Fruit fly (Drosophila melanogaster) whole organism, adult: ENCODE measurements around the gene ATPsyndelta.

Experiments used
- CG11617 ChIP-seq: fragments of 200-800 bp; sonication (Bioruptor generic); optimal IDR thresholded peaks from 2 replicates; lab custom pipeline; 2017; ENCODE audit warnings: mild to moderate bottlenecking, missing biosample characterization, missing genetic modification reagents, missing genetic modification characterization
- CG12768 ChIP-seq: fragments of 200-800 bp; sonication (Bioruptor generic); optimal IDR thresholded peaks from 2 replicates; lab custom pipeline; 2017; ENCODE audit warnings: missing biosample characterization, missing genetic modification characterization, mild to moderate bottlenecking, moderate library complexity, missing genetic modification reagents
- CG14711 ChIP-seq: fragments of 200-800 bp; sonication (Bioruptor generic); optimal IDR thresholded peaks from 2 replicates; lab custom pipeline; 2018; ENCODE audit warnings: missing biosample characterization, mild to moderate bottlenecking, missing genetic modification characterization, moderate library complexity
- CG1620 ChIP-seq: fragments of 200-800 bp; sonication (Bioruptor generic); optimal IDR thresholded peaks from 2 replicates; lab custom pipeline; 2016; ENCODE audit warnings: missing biosample characterization, missing genetic modification characterization
- CG33017 ChIP-seq: fragments of 200-800 bp; sonication (Bioruptor generic); optimal IDR thresholded peaks from 2 replicates; lab custom pipeline; 2018; ENCODE audit warnings: missing biosample characterization, mild to moderate bottlenecking, missing genetic modification characterization, moderate library complexity
- CG5204 ChIP-seq: fragments of 200-800 bp; sonication (Bioruptor generic); optimal IDR thresholded peaks from 2 replicates; lab custom pipeline; 2016; ENCODE audit warnings: missing biosample characterization, missing genetic modification characterization
- CG7045 ChIP-seq: fragments of 200-800 bp; sonication (Bioruptor generic); optimal IDR thresholded peaks from 2 replicates; lab custom pipeline; 2017; ENCODE audit warnings: missing biosample characterization, mild to moderate bottlenecking, missing genetic modification characterization
- CG7101 ChIP-seq: fragments of 200-800 bp; sonication (Bioruptor generic); optimal IDR thresholded peaks from 2 replicates; lab custom pipeline; 2018; ENCODE audit warnings: missing biosample characterization, mild to moderate bottlenecking, missing genetic modification characterization, moderate library complexity
- Clk ChIP-seq: fragments of 200-800 bp; sonication (Bioruptor generic); optimal IDR thresholded peaks from 2 replicates; lab custom pipeline; 2017; ENCODE audit warnings: missing biosample characterization, missing genetic modification characterization
- Crg-1 ChIP-seq: fragments of 200-800 bp; sonication (Bioruptor generic); optimal IDR thresholded peaks from 2 replicates; lab custom pipeline; 2016; ENCODE audit warnings: missing biosample characterization, missing genetic modification characterization
- Hr96 ChIP-seq: fragments of 200-800 bp; sonication (Bioruptor generic); optimal IDR thresholded peaks from 2 replicates; lab custom pipeline; 2016; ENCODE audit warnings: missing biosample characterization, missing genetic modification characterization
- Mnt ChIP-seq: fragments of 200-800 bp; sonication (Bioruptor generic); optimal IDR thresholded peaks from 2 replicates; lab custom pipeline; 2016; ENCODE audit warnings: missing biosample characterization, mild to moderate bottlenecking, missing genetic modification characterization
- bab1 ChIP-seq: fragments of 200-800 bp; sonication (Bioruptor generic); optimal IDR thresholded peaks from 3 replicates; lab custom pipeline; 2019; ENCODE audit warnings: missing biosample characterization, mild to moderate bottlenecking, missing genetic modification characterization, moderate library complexity
- cic ChIP-seq: fragments of 200-800 bp; sonication (Bioruptor generic); optimal IDR thresholded peaks from 2 replicates; lab custom pipeline; 2017; ENCODE audit warnings: missing biosample characterization, mild to moderate bottlenecking, missing genetic modification characterization, moderate library complexity
- cnc ChIP-seq, 2 experiments: fragments of >200 bp; optimal IDR thresholded peaks; 2 replicates each; lab custom pipeline; 2017
- kay ChIP-seq: fragments of 200-800 bp; sonication (Bioruptor generic); peaks from one replicate; lab custom pipeline; 2016; ENCODE audit warnings: missing biosample characterization, missing genetic modification characterization, borderline replicate concordance
- ovo ChIP-seq: fragments of 200-800 bp; sonication (Bioruptor generic); optimal IDR thresholded peaks from 2 replicates; lab custom pipeline; 2016; ENCODE audit warnings: missing biosample characterization, missing genetic modification characterization
- pad ChIP-seq: fragments of 200-800 bp; sonication (Bioruptor generic); optimal IDR thresholded peaks from 3 replicates; lab custom pipeline; 2017; ENCODE audit warnings: missing biosample characterization, missing genetic modification characterization, mild to moderate bottlenecking, moderate library complexity, missing genetic modification reagents
- tj ChIP-seq: fragments of 200-800 bp; sonication (Bioruptor generic); optimal IDR thresholded peaks from 3 replicates; lab custom pipeline; 2017; ENCODE audit warnings: missing biosample characterization, mild to moderate bottlenecking, missing genetic modification characterization, moderate library complexity
- toe ChIP-seq: fragments of 200-800 bp; sonication (Bioruptor generic); optimal IDR thresholded peaks from 2 replicates; lab custom pipeline; 2016; ENCODE audit warnings: missing biosample characterization, missing genetic modification characterization

The ATPsyndelta gene

dm6 chrX:10263957-10264248 is 51.1 kb downstream of the ATPsyndelta start:
- TF ChIP-seq cic (GFP tag; lab: Kevin White, UChicago), result no peak
- no peak for TF ChIP-seq kay (GFP tag; lab: Kevin White, UChicago)
- no peak for TF ChIP-seq Hr96 (GFP tag; lab: Kevin White, UChicago)
- no peak for TF ChIP-seq Clk (GFP tag; lab: Kevin White, UChicago)
- TF ChIP-seq CG1620 (GFP tag; lab: Kevin White, UChicago), result no peak
- no peak for TF ChIP-seq pad (GFP tag; lab: Kevin White, UChicago)
- TF ChIP-seq CG14711 (tag; lab: Kevin White, UChicago), result no peak
- no peak for TF ChIP-seq CG12768 (GFP tag; lab: Kevin White, UChicago)
- no peak for TF ChIP-seq CG33017 (tag; lab: Kevin White, UChicago)

- TF ChIP-seq ovo, result no peak
- TF ChIP-seq Hr96 (GFP tag; lab: Kevin White, UChicago), result peak; percentile 77
- peak; percentile 61 for TF ChIP-seq Mnt
- TF ChIP-seq CG7101 (tag; lab: Kevin White, UChicago), result peak; percentile 77
- peak; percentile 66 for TF ChIP-seq CG7045
- TF ChIP-seq CG14711 (tag; lab: Kevin White, UChicago), result peak; percentile 59
- TF ChIP-seq CG12768 (GFP tag; lab: Kevin White, UChicago), result peak; percentile 70
- peak; percentile 54 for TF ChIP-seq cic (GFP tag; lab: Kevin White, UChicago)
- peak; percentile 64 for TF ChIP-seq bab1 (GFP tag; lab: Kevin White, UChicago)
- peak; percentile 72 for TF ChIP-seq CG5204 (GFP tag; lab: Kevin White, UChicago)
- no peak for TF ChIP-seq cnc (optimal IDR thresholded peaks at IDR 0.05; lab: Kevin White, UChicago)
- peak; percentile 73 for TF ChIP-seq kay (GFP tag; lab: Kevin White, UChicago)
- TF ChIP-seq CG11617 (GFP tag; lab: Kevin White, UChicago), result peak; percentile 92
- peak; percentile 27 for TF ChIP-seq toe (GFP tag; lab: Kevin White, UChicago)
- TF ChIP-seq pad (GFP tag; lab: Kevin White, UChicago), result peak; percentile 75
- TF ChIP-seq CG1620 (GFP tag; lab: Kevin White, UChicago), result peak; percentile 47
- peak; percentile 73 for TF ChIP-seq tj (GFP tag; lab: Kevin White, UChicago)
- peak; percentile 64 for TF ChIP-seq Clk (GFP tag; lab: Kevin White, UChicago)
- peak; percentile 42 for TF ChIP-seq CG33017 (tag; lab: Kevin White, UChicago)
- TF ChIP-seq Crg-1, result peak; percentile 18
Observed at dm6 chrX:10265213-10266017, 52.6 kb downstream of the ATPsyndelta start, which contains the start of gene CG12643. Gene CG12643, minus strand, starts transcription at chrX:10265263.

DNA sequence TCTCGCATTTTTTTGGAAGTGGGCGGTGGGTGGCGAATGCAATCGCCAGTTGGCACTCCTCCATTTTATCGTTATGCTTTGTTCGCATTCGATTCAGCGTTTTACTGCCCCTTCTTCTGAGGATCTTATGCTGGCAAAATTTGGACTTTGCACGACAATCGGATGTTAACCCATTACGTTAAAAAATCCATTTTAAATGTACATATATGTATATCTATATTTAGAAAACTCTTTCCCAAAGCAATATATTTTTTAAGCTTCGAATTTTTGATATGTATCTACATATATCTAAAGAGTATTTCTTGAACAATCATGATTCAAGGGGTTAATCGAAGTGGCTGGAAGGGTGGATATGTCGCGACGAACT is 53.2 kb downstream of the ATPsyndelta start:
- TF ChIP-seq Mnt (no peak), bab1 (GFP tag; lab: Kevin White, UChicago) (no peak), CG5204 (GFP tag; lab: Kevin White, UChicago) (no peak), kay (GFP tag; lab: Kevin White, UChicago) (peak; percentile 28), CG33017 (tag; lab: Kevin White, UChicago) (no peak)
